Worm (Caenorhabditis elegans): ENCODE data around the gene C06A1.3.

Gene C06A1.3

ce11 chrII:10545213-10545612, 26.9 kb upstream of the C06A1.3 start (continued):
- TF ChIP-seq gei-8 (GFP tag; optimal IDR thresholded peaks at IDR 0.05) (no peak), F10B5.3 (tag; optimal IDR thresholded peaks at IDR 0.05) (no peak), mes-2 (tag; optimal IDR thresholded peaks at IDR 0.05; ENCODE audit: poor library complexity, severe bottlenecking) (no peak), nhr-111 (GFP tag; optimal IDR thresholded peaks at IDR 0.05) (no peak), daf-8 (GFP tag; IDR thresholded peaks at IDR 0.05) (no peak), dmd-8 (GFP tag; IDR thresholded peaks at IDR 0.05) (no peak), unc-62 (GFP tag; optimal IDR thresholded peaks at IDR 0.05 in 1 of 2) (no peak), unc-62 (tag; optimal IDR thresholded peaks at IDR 0.05) (no peak), lin-15B (tag; optimal IDR thresholded peaks at IDR 0.05) (no peak), skn-1 (tag; optimal IDR thresholded peaks at IDR 0.05) (no peak), nhr-237 (tag; optimal IDR thresholded peaks at IDR 0.05) (no peak), F49E8.2 (tag; optimal IDR thresholded peaks at IDR 0.05; ENCODE audit: borderline replicate concordance) (peak; percentile 23), spr-1 (tag; optimal IDR thresholded peaks at IDR 0.05) (no peak), ctbp-1 (GFP tag; IDR thresholded peaks at IDR 0.05) (peak; percentile 36; the same call in 1 of the 2 replicates), ama-1 (optimal IDR thresholded peaks at IDR 0.05) (peak; percentile 84), cey-2 (tag; optimal IDR thresholded peaks at IDR 0.05; ENCODE audit: borderline replicate concordance, insufficient read depth) (no peak), hlh-30 (tag; optimal IDR thresholded peaks at IDR 0.05; ENCODE audit: insufficient read depth) (no peak), zip-11 (GFP tag; IDR thresholded peaks at IDR 0.05) (no peak), mxl-3 (GFP tag; optimal IDR thresholded peaks at IDR 0.05) (no peak), ZK546.5 (tag; optimal IDR thresholded peaks at IDR 0.05) (no peak), daf-16 (GFP tag; optimal IDR thresholded peaks at IDR 0.05) (no peak), daf-16 (tag; optimal IDR thresholded peaks at IDR 0.05) (no peak), nhr-11 (tag; optimal IDR thresholded peaks at IDR 0.05) (no peak), madf-9 (GFP tag; conservative IDR thresholded peaks at IDR 0.05) (no peak), lin-29 (GFP tag; IDR thresholded peaks at IDR 0.05) (no peak), zag-1 (tag; optimal IDR thresholded peaks at IDR 0.05) (no peak), ceh-44 (GFP tag; IDR thresholded peaks at IDR 0.05) (no peak), zfp-2 (tag; optimal IDR thresholded peaks at IDR 0.05) (no peak), aha-1 (tag) (peak; percentile 99), lin-39 (tag; optimal IDR thresholded peaks at IDR 0.05) (no peak), fkh-10 (GFP tag; optimal IDR thresholded peaks at IDR 0.05) (no peak), ceh-28 (tag; optimal IDR thresholded peaks at IDR 0.05) (no peak), Y105C5A.15 (GFP tag; IDR thresholded peaks at IDR 0.05) (no peak), nhr-28 (tag; optimal IDR thresholded peaks at IDR 0.05) (no peak), pha-4 (GFP tag; IDR thresholded peaks at IDR 0.05) (0 out of 2 replicates have a peak, but pooled peaks have one; percentile 27), pha-4 (tag; optimal IDR thresholded peaks at IDR 0.05) (no peak), dmd-6 (GFP tag; IDR thresholded peaks at IDR 0.05) (no peak), saeg-2 (GFP tag; IDR thresholded peaks at IDR 0.05) (no peak), fos-1 (tag; optimal IDR thresholded peaks at IDR 0.05) (no peak), zip-2 (tag; optimal IDR thresholded peaks at IDR 0.05) (no peak), nhr-77 (tag; optimal IDR thresholded peaks at IDR 0.05) (no peak), nhr-42 (GFP tag; IDR thresholded peaks at IDR 0.05) (no peak), hlh-11 (tag; optimal IDR thresholded peaks at IDR 0.05) (no peak), tra-1 (GFP tag; IDR thresholded peaks at IDR 0.05) (no peak), nhr-25 (tag; optimal IDR thresholded peaks at IDR 0.05; ENCODE audit: borderline replicate concordance, insufficient read depth) (peak; percentile 3), set-16 (GFP tag; IDR thresholded peaks at IDR 0.05) (no peak), ceh-62 (tag; optimal IDR thresholded peaks at IDR 0.05) (no peak), lin-13 (GFP tag; optimal IDR thresholded peaks at IDR 0.05) (peak; percentile 69), mxl-2 (GFP tag; conservative IDR thresholded peaks at IDR 0.05) (no peak), ceh-20 (GFP tag; IDR thresholded peaks at IDR 0.05) (no peak; the same call in 1 of the 2 replicates), lin-38 (GFP tag; IDR thresholded peaks at IDR 0.05) (peak; percentile 42; the same call in 1 of the 2 replicates), mep-1 (tag; optimal IDR thresholded peaks at IDR 0.05) (no peak), zfp-3 (GFP tag; conservative IDR thresholded peaks at IDR 0.05) (0 out of 2 replicates have a peak, but pooled peaks have one; percentile 24)

All from whole organism, L4 larva.